Worm (Caenorhabditis elegans): Measurements from ENCODE around the gene ceh-99.

The ceh-99 gene

DNA sequence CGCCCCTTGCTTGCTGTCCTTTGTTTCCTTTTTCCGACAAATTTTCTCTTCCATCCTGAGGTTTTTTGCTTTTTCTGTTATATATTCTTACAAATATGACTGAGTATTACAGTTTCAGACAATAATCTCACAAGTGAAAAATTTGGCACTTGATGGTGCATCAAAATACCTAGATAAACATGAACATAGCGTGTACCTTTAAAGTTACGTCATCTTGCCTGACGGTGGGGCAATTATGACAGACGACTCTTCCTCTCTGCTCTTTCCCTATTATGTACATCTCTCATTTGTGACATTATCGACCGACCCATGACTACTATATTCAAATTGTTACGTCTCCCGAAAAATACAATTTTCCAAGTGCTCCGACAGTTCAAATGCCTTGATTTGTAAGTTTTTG is 37.2 kb upstream of the ceh-99 start, which contains the start of gene fbxb-102:
fbxb-102 (plus strand) TSS at position 301 of the 400 bp plus-strand sequence.
- TF ChIP-seq nfya-1 (tag; optimal IDR thresholded peaks at IDR 0.05) (no peak), tbx-7 (tag; optimal IDR thresholded peaks at IDR 0.05) (no peak), fkh-10 (GFP tag; optimal IDR thresholded peaks at IDR 0.05) (no peak), npax-4 (tag; optimal IDR thresholded peaks at IDR 0.05) (no peak), pros-1 (tag; optimal IDR thresholded peaks at IDR 0.05) (no peak), elt-2 (tag; optimal IDR thresholded peaks at IDR 0.05) (no peak), gmeb-2 (tag; optimal IDR thresholded peaks at IDR 0.05) (no peak), ref-2 (tag; optimal IDR thresholded peaks at IDR 0.05) (no peak), hlh-15 (tag; optimal IDR thresholded peaks at IDR 0.05) (no peak), ceh-22 (tag; optimal IDR thresholded peaks at IDR 0.05) (no peak), ceh-9 (tag; optimal IDR thresholded peaks at IDR 0.05) (no peak), sdc-2 (tag; optimal IDR thresholded peaks at IDR 0.05) (no peak), K09A11.1 (tag; optimal IDR thresholded peaks at IDR 0.05; ENCODE audit: insufficient read depth) (no peak)

DNA sequence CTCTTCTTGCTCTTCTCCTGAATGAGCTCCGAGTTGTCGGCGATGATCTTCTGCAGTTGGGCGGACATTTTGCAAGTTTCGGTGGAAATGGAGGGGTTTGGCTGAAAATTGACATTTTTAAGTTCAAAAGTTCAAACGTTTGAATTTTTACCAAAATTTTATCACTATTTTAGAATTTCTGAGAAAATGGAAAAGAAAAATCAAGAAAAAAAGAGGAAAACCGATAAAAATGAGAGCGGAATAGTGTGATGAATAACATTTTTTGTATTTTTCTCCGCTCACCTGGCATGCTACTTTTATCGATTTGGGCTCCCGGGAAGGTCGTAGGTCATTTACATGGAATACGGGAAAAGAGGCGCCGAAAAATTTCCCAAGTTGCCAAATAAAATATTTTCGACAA is 34.7 kb upstream of the ceh-99 start, which contains the start of gene F15A4.10:
F15A4.10 (minus strand) TSS at position 101 of the 400 bp plus-strand sequence.
- TF ChIP-seq T23F11.4 (GFP tag; optimal IDR thresholded peaks at IDR 0.05) = no peak
- TF ChIP-seq dmd-4 (tag; optimal IDR thresholded peaks at IDR 0.05; ENCODE audit: borderline replicate concordance) = no peak
- TF ChIP-seq hlh-30 (tag; optimal IDR thresholded peaks at IDR 0.05; ENCODE audit: insufficient read depth) = no peak
- no peak for TF ChIP-seq ceh-2 (tag; optimal IDR thresholded peaks at IDR 0.05)
- TF ChIP-seq ztf-16 (tag; optimal IDR thresholded peaks at IDR 0.05) = no peak
- no peak for TF ChIP-seq dve-1 (tag; optimal IDR thresholded peaks at IDR 0.05)
- no peak for TF ChIP-seq ceh-6 (GFP tag; optimal IDR thresholded peaks at IDR 0.05)
- TF ChIP-seq pax-1 (tag; optimal IDR thresholded peaks at IDR 0.05) = no peak
- no peak for TF ChIP-seq unc-42 (tag; optimal IDR thresholded peaks at IDR 0.05)
- TF ChIP-seq mec-3 (tag; optimal IDR thresholded peaks at IDR 0.05; ENCODE audit: borderline replicate concordance) = no peak
- no peak for TF ChIP-seq Y22D7AL.16 (tag; optimal IDR thresholded peaks at IDR 0.05)
- no peak for TF ChIP-seq pat-9 (tag; optimal IDR thresholded peaks at IDR 0.05)
- no peak for TF ChIP-seq unc-86 (tag; optimal IDR thresholded peaks at IDR 0.05)
- no peak for TF ChIP-seq elt-4 (tag; optimal IDR thresholded peaks at IDR 0.05)
- no peak for TF ChIP-seq hlh-15 (tag; optimal IDR thresholded peaks at IDR 0.05)

DNA sequence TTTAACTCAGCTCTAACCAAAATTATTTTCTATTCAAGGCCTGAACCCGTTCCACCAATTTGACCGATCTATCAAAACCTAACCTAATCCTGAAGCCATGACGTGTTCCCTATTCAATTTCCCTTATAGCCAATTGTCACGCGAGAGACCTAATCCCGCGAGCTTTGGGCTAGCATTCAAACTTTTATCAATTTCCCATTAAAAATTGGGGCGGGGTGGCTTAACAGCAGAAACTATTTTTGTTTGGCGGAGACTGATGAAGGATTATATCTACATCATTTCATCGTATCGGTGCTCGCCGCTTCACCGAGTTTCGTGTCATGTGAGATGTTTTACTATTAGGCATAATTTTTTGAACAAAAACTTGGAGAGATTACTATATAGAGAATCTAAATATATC is 31.0 kb upstream of the ceh-99 start:
- no peak for TF ChIP-seq ceh-2 (tag; optimal IDR thresholded peaks at IDR 0.05)
- TF ChIP-seq K09A11.1 (tag; optimal IDR thresholded peaks at IDR 0.05; ENCODE audit: insufficient read depth) = no peak
- no peak for TF ChIP-seq F13H6.1 (tag; optimal IDR thresholded peaks at IDR 0.05)
- no peak for TF ChIP-seq ceh-45 (GFP tag; IDR thresholded peaks at IDR 0.05)
- TF ChIP-seq fax-1 (tag; optimal IDR thresholded peaks at IDR 0.05) = no peak
- no peak for TF ChIP-seq madf-2 (tag; optimal IDR thresholded peaks at IDR 0.05)
- TF ChIP-seq ceh-6 (GFP tag; optimal IDR thresholded peaks at IDR 0.05) = no peak
- TF ChIP-seq unc-86 (tag; optimal IDR thresholded peaks at IDR 0.05) = no peak
- TF ChIP-seq ceh-18 (tag; optimal IDR thresholded peaks at IDR 0.05) = no peak
- no peak for TF ChIP-seq T23F11.4 (GFP tag; optimal IDR thresholded peaks at IDR 0.05)
- no peak for TF ChIP-seq pros-1 (tag; optimal IDR thresholded peaks at IDR 0.05)
- no peak for TF ChIP-seq dmd-4 (tag; optimal IDR thresholded peaks at IDR 0.05; ENCODE audit: borderline replicate concordance)
- no peak for TF ChIP-seq nhr-11 (tag; optimal IDR thresholded peaks at IDR 0.05)
- TF ChIP-seq pag-3 (tag; optimal IDR thresholded peaks at IDR 0.05; ENCODE audit: borderline replicate concordance) = no peak

DNA sequence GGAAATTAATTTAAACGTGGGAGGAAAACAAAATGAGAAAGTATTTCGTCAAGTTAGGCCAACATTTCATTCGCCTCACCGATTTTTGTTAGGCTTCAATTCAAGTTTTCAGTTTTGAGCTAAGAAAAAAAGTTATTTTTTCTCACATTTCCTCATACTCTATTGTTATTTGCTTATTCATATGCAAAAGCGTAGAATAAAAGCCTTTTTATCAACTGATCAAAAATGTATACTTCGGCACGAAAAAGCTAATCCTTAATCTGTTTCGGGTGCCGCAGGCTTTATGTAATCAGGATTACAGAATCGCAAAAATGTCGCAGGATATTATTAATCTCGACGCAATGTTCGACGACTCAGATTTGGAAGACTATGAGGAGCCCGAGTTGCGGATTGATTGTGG is 29.9 kb upstream of the ceh-99 start, which contains the start of gene T21B4.15:
T21B4.15 (plus strand) TSS at position 301 of the 400 bp plus-strand sequence.
- TF ChIP-seq pax-1 (tag; optimal IDR thresholded peaks at IDR 0.05) (no peak), ceh-48 (tag; optimal IDR thresholded peaks at IDR 0.05) (no peak), elt-4 (tag; optimal IDR thresholded peaks at IDR 0.05) (no peak), hlh-30 (tag; optimal IDR thresholded peaks at IDR 0.05; ENCODE audit: insufficient read depth) (no peak), fkh-6 (tag; optimal IDR thresholded peaks at IDR 0.05) (no peak), dmd-4 (tag; optimal IDR thresholded peaks at IDR 0.05; ENCODE audit: borderline replicate concordance) (no peak), K02D7.2 (tag; optimal IDR thresholded peaks at IDR 0.05) (no peak), zip-5 (tag; optimal IDR thresholded peaks at IDR 0.05) (no peak), eyg-1 (tag; optimal IDR thresholded peaks at IDR 0.05) (no peak), F13H6.1 (tag; optimal IDR thresholded peaks at IDR 0.05) (no peak), C08G9.2 (tag; optimal IDR thresholded peaks at IDR 0.05) (no peak), sdc-2 (tag; optimal IDR thresholded peaks at IDR 0.05) (no peak), T23F11.4 (GFP tag; optimal IDR thresholded peaks at IDR 0.05) (no peak), unc-86 (tag; optimal IDR thresholded peaks at IDR 0.05) (no peak), hlh-8 (tag; optimal IDR thresholded peaks at IDR 0.05) (no peak), npax-4 (tag; optimal IDR thresholded peaks at IDR 0.05) (no peak), unc-55 (GFP tag; optimal IDR thresholded peaks at IDR 0.05) (no peak), sox-4 (tag; optimal IDR thresholded peaks at IDR 0.05) (no peak)
